Fruit fly (Drosophila melanogaster) whole organism, embryonic: Measurements from ENCODE around the gene Fbxl7.

ENCODE experiments used
- ATbp ChIP-seq: fragments of 200-800 bp; sonication (Bioruptor generic); optimal IDR thresholded peaks from 2 replicates; lab custom pipeline; 2017; ENCODE audit warnings: missing biosample characterization, mild to moderate bottlenecking, missing genetic modification characterization, missing genetic modification reagents
- Asciz ChIP-seq: fragments of 200-800 bp; sonication (Bioruptor generic); optimal IDR thresholded peaks from 2 replicates; lab custom pipeline; 2017; ENCODE audit warnings: missing biosample characterization, mild to moderate bottlenecking, missing genetic modification characterization, missing genetic modification reagents
- Bdp1 ChIP-seq: fragments of 200-800 bp; sonication (Bioruptor generic); optimal IDR thresholded peaks from 3 replicates; lab custom pipeline; 2016; ENCODE audit warnings: missing biosample characterization, missing genetic modification characterization
- CG15269 ChIP-seq: fragments of 200-800 bp; sonication (Bioruptor generic); optimal IDR thresholded peaks from 2 replicates; lab custom pipeline; 2018; ENCODE audit warnings: missing biosample characterization, mild to moderate bottlenecking, missing genetic modification characterization, moderate library complexity
- CG15514 ChIP-seq: fragments of 200-800 bp; sonication (Bioruptor generic); optimal IDR thresholded peaks from 3 replicates; lab custom pipeline; 2017; ENCODE audit warnings: missing biosample characterization, missing genetic modification characterization, mild to moderate bottlenecking, moderate library complexity, missing genetic modification reagents
- CG15601 ChIP-seq: fragments of 200-800 bp; sonication (Bioruptor generic); optimal IDR thresholded peaks from 3 replicates; lab custom pipeline; 2019; ENCODE audit warnings: missing biosample characterization, mild to moderate bottlenecking, missing genetic modification characterization, moderate library complexity
- CG1603 ChIP-seq: fragments of 200-800 bp; sonication (Bioruptor generic); optimal IDR thresholded peaks from 2 replicates; lab custom pipeline; 2019; ENCODE audit warnings: missing biosample characterization, mild to moderate bottlenecking, missing genetic modification characterization, moderate library complexity
- CG17359 ChIP-seq: fragments of 200-800 bp; sonication (Bioruptor generic); optimal IDR thresholded peaks from 3 replicates; lab custom pipeline; 2018; ENCODE audit warnings: missing biosample characterization, mild to moderate bottlenecking, missing genetic modification characterization, moderate library complexity
- CG17568 ChIP-seq: fragments of 200-800 bp; sonication (Bioruptor generic); optimal IDR thresholded peaks from 2 replicates; lab custom pipeline; 2018; ENCODE audit warnings: missing biosample characterization, mild to moderate bottlenecking, missing genetic modification characterization, moderate library complexity
- CG18619 ChIP-seq: fragments of 200-800 bp; sonication (Bioruptor generic); optimal IDR thresholded peaks from 3 replicates; lab custom pipeline; 2017; ENCODE audit warnings: missing biosample characterization, mild to moderate bottlenecking, missing genetic modification characterization
- CG2678 ChIP-seq: fragments of 200-800 bp; sonication (Bioruptor generic); optimal IDR thresholded peaks from 3 replicates; lab custom pipeline; 2019; ENCODE audit warnings: missing biosample characterization, mild to moderate bottlenecking, missing genetic modification characterization, moderate library complexity
- CG2875 ChIP-seq: fragments of 200-800 bp; sonication (Bioruptor generic); optimal IDR thresholded peaks from 2 replicates; lab custom pipeline; 2017; ENCODE audit warnings: missing biosample characterization, mild to moderate bottlenecking, missing genetic modification characterization, missing genetic modification reagents
- CG3065 ChIP-seq: fragments of 200-800 bp; sonication (Bioruptor generic); optimal IDR thresholded peaks from 2 replicates; lab custom pipeline; 2016; ENCODE audit warnings: missing biosample characterization, missing genetic modification characterization
- CG32767 ChIP-seq: fragments of 200-800 bp; sonication (Bioruptor generic); IDR thresholded peaks from 2 replicates; pipeline ENCODE4 v1.3.6; 2022; ENCODE audit warnings: missing biosample characterization, missing genetic modification characterization
- CG4707 ChIP-seq: fragments of 200-800 bp; sonication (Bioruptor generic); optimal IDR thresholded peaks from 2 replicates; lab custom pipeline; 2018; ENCODE audit warnings: missing biosample characterization, mild to moderate bottlenecking, missing genetic modification characterization, moderate library complexity
- CG6813 ChIP-seq: fragments of 200-800 bp; sonication (Bioruptor generic); optimal IDR thresholded peaks from 2 replicates; lab custom pipeline; 2017; ENCODE audit warnings: missing biosample characterization, missing genetic modification characterization, mild to moderate bottlenecking, moderate library complexity, missing genetic modification reagents
- CG8290 ChIP-seq, 3 experiments: fragments of 200-800 bp; sonication (Bioruptor generic); optimal IDR thresholded peaks; 2 replicates each; lab custom pipeline; 2016 to 2019; ENCODE audit warnings: missing biosample characterization in 3 of 3, missing genetic modification characterization in 3 of 3, mild to moderate bottlenecking in 2 of 3, moderate library complexity in 1 of 3
- D19B ChIP-seq: fragments of 200-800 bp; sonication (Bioruptor generic); optimal IDR thresholded peaks from 2 replicates; lab custom pipeline; 2017; ENCODE audit warnings: missing biosample characterization, mild to moderate bottlenecking, missing genetic modification characterization
- Dip2 ChIP-seq: fragments of 200-800 bp; sonication (Bioruptor generic); IDR thresholded peaks from 2 replicates; pipeline ENCODE4 v1.3.6; 2022; ENCODE audit warnings: missing biosample characterization, missing genetic modification characterization
- Dref ChIP-seq: fragments of 200-800 bp; sonication (Bioruptor generic); IDR thresholded peaks from 2 replicates; pipeline ENCODE4 v1.3.6; 2022; ENCODE audit warnings: missing biosample characterization, missing genetic modification characterization
- HLH3B ChIP-seq: fragments of 200-800 bp; sonication (Bioruptor generic); IDR thresholded peaks from 2 replicates; pipeline ENCODE4 v1.3.6; 2022; ENCODE audit warnings: missing biosample characterization, missing genetic modification characterization
- Med ChIP-seq: fragments of 200-800 bp; sonication (Bioruptor generic); peaks from one replicate; lab custom pipeline; 2016; ENCODE audit warnings: missing biosample characterization, missing genetic modification characterization, mild to moderate bottlenecking, inconsistent platforms, moderate library complexity
- Meics ChIP-seq: fragments of 200-800 bp; sonication (Bioruptor generic); optimal IDR thresholded peaks from 2 replicates; lab custom pipeline; 2017; ENCODE audit warnings: missing biosample characterization, mild to moderate bottlenecking, missing genetic modification characterization
- Oaz ChIP-seq: fragments of 200-800 bp; sonication (Bioruptor generic); IDR thresholded peaks from 2 replicates; pipeline ENCODE4 v1.3.6; 2022; ENCODE audit warnings: missing biosample characterization, missing genetic modification characterization
- PHDP ChIP-seq: fragments of 200-800 bp; sonication (Bioruptor generic); optimal IDR thresholded peaks from 3 replicates; lab custom pipeline; 2018; ENCODE audit warnings: missing biosample characterization, mild to moderate bottlenecking, missing genetic modification characterization, moderate library complexity
- Rfx ChIP-seq: fragments of 200-800 bp; sonication (Bioruptor generic); IDR thresholded peaks from 2 replicates; pipeline ENCODE4 v1.3.6; 2022; ENCODE audit warnings: missing biosample characterization, missing genetic modification characterization
- Sox102F ChIP-seq: fragments of 200-800 bp; sonication (Bioruptor generic); optimal IDR thresholded peaks from 2 replicates; lab custom pipeline; 2018; ENCODE audit warnings: missing biosample characterization, mild to moderate bottlenecking, missing genetic modification characterization, moderate library complexity
- Spps ChIP-seq: fragments of 200-800 bp; sonication (Bioruptor generic); optimal IDR thresholded peaks from 2 replicates; lab custom pipeline; 2018; ENCODE audit warnings: missing biosample characterization, mild to moderate bottlenecking, missing genetic modification characterization
- Usf ChIP-seq: fragments of 200-800 bp; sonication (Bioruptor generic); optimal IDR thresholded peaks from 2 replicates; lab custom pipeline; 2017; ENCODE audit warnings: missing genotype, missing biosample characterization, missing genetic modification characterization
- btn ChIP-seq: fragments of 200-800 bp; sonication (Bioruptor generic); optimal IDR thresholded peaks from 2 replicates; lab custom pipeline; 2016; ENCODE audit warnings: missing biosample characterization, missing genetic modification characterization
- caup ChIP-seq: fragments of 200-800 bp; sonication (Bioruptor generic); optimal IDR thresholded peaks from 3 replicates; lab custom pipeline; 2017; ENCODE audit warnings: missing biosample characterization, mild to moderate bottlenecking, missing genetic modification characterization, moderate library complexity; ENCODE audit not compliant: severe bottlenecking
- ci ChIP-seq: fragments of 200-800 bp; sonication (Bioruptor generic); IDR thresholded peaks from 3 replicates; pipeline ENCODE4 v1.3.6; 2022; ENCODE audit warnings: missing biosample characterization, missing genetic modification characterization
- fd3F ChIP-seq: fragments of 200-800 bp; sonication (Bioruptor generic); optimal IDR thresholded peaks from 2 replicates; lab custom pipeline; 2018; ENCODE audit warnings: missing biosample characterization, mild to moderate bottlenecking, missing genetic modification characterization, moderate library complexity
- inv ChIP-seq: fragments of 200-800 bp; sonication (Bioruptor generic); IDR thresholded peaks from 2 replicates; pipeline ENCODE4 v1.3.6; 2022; ENCODE audit warnings: missing biosample characterization, missing genetic modification characterization; ENCODE audit not compliant: partially characterized antibody
- lab ChIP-seq: fragments of 200-800 bp; sonication (Bioruptor generic); optimal IDR thresholded peaks from 3 replicates; lab custom pipeline; 2017; ENCODE audit warnings: missing biosample characterization, missing genetic modification characterization, mild to moderate bottlenecking, moderate library complexity, missing genetic modification reagents
- odd ChIP-seq: fragments of 200-800 bp; sonication (Bioruptor generic); optimal IDR thresholded peaks from 2 replicates; lab custom pipeline; 2017; ENCODE audit warnings: missing biosample characterization, mild to moderate bottlenecking, missing genetic modification characterization
- sens ChIP-seq: fragments of 200-800 bp; sonication (Bioruptor generic); peaks from one replicate; lab custom pipeline; 2016; ENCODE audit warnings: missing biosample characterization, missing genetic modification characterization
- sob ChIP-seq: fragments of 200-800 bp; sonication (Bioruptor generic); IDR thresholded peaks from 2 replicates; pipeline ENCODE4 v1.3.6; 2022; ENCODE audit warnings: missing biosample characterization, missing genetic modification characterization
- ttk ChIP-seq: fragments of 200-800 bp; sonication (Bioruptor generic); IDR thresholded peaks from 2 replicates; pipeline ENCODE4 v2.1.2; 2022; ENCODE audit warnings: missing biosample characterization, missing genetic modification characterization
- unc-4 ChIP-seq: fragments of 200-800 bp; sonication (Bioruptor generic); IDR thresholded peaks from 2 replicates; pipeline ENCODE4 v1.3.6; 2022; ENCODE audit warnings: missing biosample characterization, missing genetic modification characterization; ENCODE audit not compliant: partially characterized antibody
- unpg ChIP-seq: fragments of 200-800 bp; sonication (Bioruptor generic); optimal IDR thresholded peaks from 3 replicates; lab custom pipeline; 2018; ENCODE audit warnings: missing biosample characterization, mild to moderate bottlenecking, missing genetic modification characterization, moderate library complexity
- vnd ChIP-seq: fragments of 200-800 bp; sonication (Bioruptor generic); IDR thresholded peaks from 3 replicates; pipeline ENCODE4 v1.3.6; 2022; ENCODE audit warnings: missing biosample characterization, missing genetic modification characterization; ENCODE audit not compliant: partially characterized antibody
- vvl ChIP-seq: fragments of 200-800 bp; sonication (Bioruptor generic); IDR thresholded peaks from 2 replicates; pipeline ENCODE4 v1.3.6; 2022; ENCODE audit warnings: missing biosample characterization, missing genetic modification characterization

Gene Fbxl7

dm6 chr3R:15925939-15926338 lies 5.2 kb downstream of the Fbxl7 start:
- peak; percentile 20 for TF ChIP-seq Meics (GFP tag; lab: Kevin White, UChicago)
- peak; percentile 41 for TF ChIP-seq CG2678 (tag; lab: Kevin White, UChicago)
- peak; percentile 7; the same call in 1 of the 2 replicates for TF ChIP-seq Rfx (GFP tag; lab: Robert Waterston, UW)
- peak; percentile 13 for TF ChIP-seq CG6813 (GFP tag; lab: Kevin White, UChicago)
- 0 out of 2 replicates have a peak, but pooled peaks have one; percentile 13 for TF ChIP-seq HLH3B (GFP tag; lab: Robert Waterston, UW)
- no peak for TF ChIP-seq CG32767 (GFP tag; lab: Robert Waterston, UW)
- TF ChIP-seq CG17568 (GFP tag; lab: Kevin White, UChicago), result peak; percentile 6
- peak; percentile 0 for TF ChIP-seq CG1603 (tag; lab: Kevin White, UChicago)
- peak; percentile 6 for TF ChIP-seq unpg (GFP tag; lab: Kevin White, UChicago)
- peak; percentile 76 for TF ChIP-seq Med
- no peak for TF ChIP-seq ttk (GFP tag; lab: Robert Waterston, UW)
- peak; percentile 4 for TF ChIP-seq CG2875 (GFP tag; lab: Kevin White, UChicago)
- TF ChIP-seq Usf (GFP tag; lab: Kevin White, UChicago), result no peak
- peak; percentile 10 for TF ChIP-seq odd (GFP tag; lab: Kevin White, UChicago)
- TF ChIP-seq CG3065, result no peak
- no peak for TF ChIP-seq Oaz (GFP tag; lab: Robert Waterston, UW)
- TF ChIP-seq CG15269, result peak; percentile 15
- peak; percentile 36 for TF ChIP-seq CG15514 (GFP tag; lab: Kevin White, UChicago)
- TF ChIP-seq D19B (GFP tag; lab: Kevin White, UChicago), result no peak
- TF ChIP-seq caup (GFP tag; lab: Kevin White, UChicago), result peak; percentile 32
- TF ChIP-seq lab (GFP tag; lab: Kevin White, UChicago), result peak; percentile 31
- no peak for TF ChIP-seq Dref
- no peak for TF ChIP-seq Bdp1 (GFP tag; lab: Kevin White, UChicago)
- peak; percentile 19 for TF ChIP-seq fd3F (GFP tag; lab: Kevin White, UChicago)
- no peak for TF ChIP-seq CG18619
- peak; percentile 23 for TF ChIP-seq Sox102F (GFP tag; lab: Kevin White, UChicago)
- TF ChIP-seq PHDP (tag; lab: Kevin White, UChicago), result peak; percentile 23
- no peak for TF ChIP-seq Spps (tag; lab: Kevin White, UChicago)
- no peak for TF ChIP-seq CG8290 (GFP tag; optimal IDR thresholded peaks at IDR 0.05; lab: Kevin White, UChicago)
- TF ChIP-seq CG8290 (tag; optimal IDR thresholded peaks at IDR 0.05; lab: Kevin White, UChicago), result peak in 1 of 2 experiments; percentile 47
- TF ChIP-seq sens (GFP tag; lab: Kevin White, UChicago), result peak; percentile 56
- TF ChIP-seq vnd, result no peak
- TF ChIP-seq Asciz (GFP tag; lab: Kevin White, UChicago), result peak; percentile 65
- no peak for TF ChIP-seq unc-4 (GFP tag; lab: Robert Waterston, UW)
- no peak for TF ChIP-seq inv (GFP tag; lab: Robert Waterston, UW)
- TF ChIP-seq btn, result no peak
- TF ChIP-seq vvl (GFP tag; lab: Robert Waterston, UW), result no peak
- TF ChIP-seq ATbp (GFP tag; lab: Kevin White, UChicago), result peak; percentile 64
- 0 out of 3 replicates have a peak, but pooled peaks have one; percentile 56 for TF ChIP-seq ci
- 0 out of 2 replicates have a peak, but pooled peaks have one; percentile 16 for TF ChIP-seq sob (GFP tag; lab: Robert Waterston, UW)
- peak; percentile 3 for TF ChIP-seq CG15601
- TF ChIP-seq CG4707 (GFP tag; lab: Kevin White, UChicago), result peak; percentile 13
- no peak for TF ChIP-seq Dip2 (GFP tag; lab: Robert Waterston, UW)
- peak; percentile 36 for TF ChIP-seq CG17359 (tag; lab: Kevin White, UChicago)
